Fruit fly (Drosophila melanogaster): ENCODE data around the gene ph-d.
A peak's percentile ranks its signal among the peaks of the same experiment; 100 is the strongest.

- TF ChIP-seq dsx (GFP tag; optimal IDR thresholded peaks at IDR 0.05; ENCODE audit: poor library complexity, severe bottlenecking) (no peak), CG11762 (GFP tag; optimal IDR thresholded peaks at IDR 0.05; ENCODE audit: insufficient read depth) (no peak), Sox15 (GFP tag; optimal IDR thresholded peaks at IDR 0.05) (no peak), fd59A (GFP tag; optimal IDR thresholded peaks at IDR 0.05) (no peak), CG3919 (GFP tag; optimal IDR thresholded peaks at IDR 0.05) (peak; percentile 17), Sox102F (GFP tag; optimal IDR thresholded peaks at IDR 0.05) (no peak)
These were observed 26.4 kb upstream of the ph-d start, which contains the start of gene bcn92 for dm6 chrX:2149478-2149877.

Measured in whole organism, prepupa.